Worm (Caenorhabditis elegans) whole organism, L3 larva: ENCODE measurements around the gene bli-1.

Experiments used
- ZK546.5 ChIP-seq: sonication (generic microtip); optimal IDR thresholded peaks from 2 replicates; lab custom pipeline; 2017; ENCODE audit warnings: missing biosample characterization, missing genetic modification characterization
- ama-1 ChIP-seq: fragments of 150-350 bp; optimal IDR thresholded peaks from 2 replicates; lab custom pipeline; 2018
- ceh-82 ChIP-seq: fragments of 150-350 bp; optimal IDR thresholded peaks from 2 replicates; lab custom pipeline; 2014; ENCODE audit warnings: missing biosample characterization, missing genetic modification characterization
- eor-1 ChIP-seq, 2 experiments: fragments of 150-350 bp; optimal IDR thresholded peaks; 2 replicates each; lab custom pipeline; 2014 to 2018; ENCODE audit warnings: missing biosample characterization in 2 of 2, missing genetic modification characterization in 2 of 2
- fos-1 ChIP-seq: fragments of 150-350 bp; optimal IDR thresholded peaks from 2 replicates; lab custom pipeline; 2014; ENCODE audit warnings: missing biosample characterization, missing genetic modification characterization
- jun-1 ChIP-seq: fragments of 150-350 bp; optimal IDR thresholded peaks from 2 replicates; lab custom pipeline; 2014; ENCODE audit warnings: missing biosample characterization, missing genetic modification reagents, missing genetic modification characterization
- nhr-12 ChIP-seq: fragments of 150-350 bp; optimal IDR thresholded peaks from 2 replicates; lab custom pipeline; 2014; ENCODE audit warnings: missing biosample characterization, missing genetic modification characterization
- nhr-43 ChIP-seq: sonication (generic microtip); optimal IDR thresholded peaks from 2 replicates; lab custom pipeline; 2016; ENCODE audit warnings: mild to moderate bottlenecking, missing genetic modification characterization, missing compliant biosample characterization; ENCODE audit not compliant: poor library complexity, severe bottlenecking
- nhr-77 ChIP-seq: fragments of 150-350 bp; optimal IDR thresholded peaks from 2 replicates; lab custom pipeline; 2014; ENCODE audit warnings: missing biosample characterization, missing genetic modification characterization
- skn-1 ChIP-seq: fragments of 150-350 bp; optimal IDR thresholded peaks from 2 replicates; lab custom pipeline; 2014; ENCODE audit warnings: missing biosample characterization, missing genetic modification characterization
- snpc-4 ChIP-seq: fragments of 150-350 bp; optimal IDR thresholded peaks from 2 replicates; lab custom pipeline; 2014; ENCODE audit warnings: missing biosample characterization, missing genetic modification characterization
- tbx-2 ChIP-seq: sonication (generic microtip); optimal IDR thresholded peaks from 2 replicates; lab custom pipeline; 2016; ENCODE audit warnings: mild to moderate bottlenecking, missing genetic modification characterization, missing compliant biosample characterization
- zag-1 ChIP-seq: fragments of 150-350 bp; optimal IDR thresholded peaks from 2 replicates; lab custom pipeline; 2014; ENCODE audit warnings: missing biosample characterization, missing genetic modification characterization

DNA sequence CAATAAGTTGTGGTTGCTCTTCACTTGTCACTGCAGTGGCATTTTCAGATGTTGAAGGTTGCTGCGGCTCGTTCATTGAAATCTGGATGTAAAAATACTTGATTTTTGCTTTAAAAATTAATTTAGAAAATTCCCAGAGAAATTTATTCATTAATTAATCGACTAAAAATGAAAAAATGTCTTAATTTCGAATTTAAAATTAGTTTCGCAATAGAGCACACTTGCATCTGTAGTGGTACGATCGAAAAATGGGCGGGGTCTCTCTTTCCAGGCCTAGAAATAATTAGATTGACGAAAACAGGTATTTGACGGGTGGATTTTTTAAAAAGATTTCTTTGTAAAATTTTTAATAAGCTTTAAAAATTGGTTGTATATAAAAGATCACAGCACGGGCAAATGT, 46.1 kb upstream of the bli-1 start, which contains the start of gene D2089.8:
- TF ChIP-seq nhr-12 (tag; lab: Kevin White, UChicago): no peak
- TF ChIP-seq skn-1 (tag; lab: Kevin White, UChicago): no peak
- TF ChIP-seq ama-1 (lab: Kevin White, UChicago): no peak
- no peak for TF ChIP-seq zag-1 (tag; lab: Kevin White, UChicago)
- no peak for TF ChIP-seq snpc-4 (tag; lab: Kevin White, UChicago)
- TF ChIP-seq fos-1 (tag; lab: Kevin White, UChicago): no peak
- TF ChIP-seq ceh-82 (tag; lab: Kevin White, UChicago): no peak
- no peak for TF ChIP-seq eor-1 (tag; optimal IDR thresholded peaks at IDR 0.05; lab: Kevin White, UChicago)
- TF ChIP-seq nhr-43 (tag; lab: Kevin White, UChicago): no peak
- no peak for TF ChIP-seq ZK546.5 (tag; lab: Kevin White, UChicago)
- TF ChIP-seq jun-1 (tag; lab: Kevin White, UChicago): no peak
- TF ChIP-seq nhr-77: no peak
- no peak for TF ChIP-seq tbx-2
